Fruit fly (Drosophila melanogaster): ENCODE measurements around the gene TTLL3A.

TTLL3A gene

dm6 chr2L:6708997-6709662 is 30.9 kb downstream of the TTLL3A start, which contains the start of gene Tsp (continued):
- TF ChIP-seq slou (GFP tag; optimal IDR thresholded peaks at IDR 0.05) (no peak), Opbp (GFP tag; IDR thresholded peaks at IDR 0.05; ENCODE audit: partially characterized antibody) (0 out of 3 replicates have a peak, but pooled peaks have one; percentile 27), CG1529 (GFP tag; optimal IDR thresholded peaks at IDR 0.05) (no peak), chm (GFP tag; IDR thresholded peaks at IDR 0.05) (peak; percentile 35; the same call in 1 of the 2 replicates), CG6813 (GFP tag; optimal IDR thresholded peaks at IDR 0.05) (no peak), Sin3A (optimal IDR thresholded peaks at IDR 0.05) (no peak), seq (GFP tag; IDR thresholded peaks at IDR 0.05) (peak; percentile 8; the same call in 1 of the 2 replicates), CG18262 (tag; optimal IDR thresholded peaks at IDR 0.05) (peak; percentile 3), unc-4 (GFP tag; IDR thresholded peaks at IDR 0.05; ENCODE audit: partially characterized antibody) (no peak), Hmr (GFP tag; optimal IDR thresholded peaks at IDR 0.05) (no peak), sug (tag; optimal IDR thresholded peaks at IDR 0.05) (peak; percentile 9), Bgb (GFP tag; IDR thresholded peaks at IDR 0.05; ENCODE audit: partially characterized antibody) (0 out of 2 replicates have a peak, but pooled peaks have one; percentile 18), CG2202 (tag; optimal IDR thresholded peaks at IDR 0.05) (no peak), Usf (GFP tag; optimal IDR thresholded peaks at IDR 0.05) (no peak), ase (GFP tag; IDR thresholded peaks at IDR 0.05) (no peak), salm (tag; optimal IDR thresholded peaks at IDR 0.05) (no peak), CG10959 (GFP tag; IDR thresholded peaks at IDR 0.05) (no peak), ERR (GFP tag; optimal IDR thresholded peaks at IDR 0.05) (no peak), CrebB (tag; optimal IDR thresholded peaks at IDR 0.05) (no peak), CG14860 (GFP tag; IDR thresholded peaks at IDR 0.05; ENCODE audit: partially characterized antibody) (no peak), br (optimal IDR thresholded peaks at IDR 0.05) (no peak), CG4360 (GFP tag; IDR thresholded peaks at IDR 0.05) (peak; percentile 93), Lpt (GFP tag; optimal IDR thresholded peaks at IDR 0.05) (no peak), tup (GFP tag; optimal IDR thresholded peaks at IDR 0.05) (no peak), CG3281 (GFP tag; optimal IDR thresholded peaks at IDR 0.05) (no peak), Awh (GFP tag; IDR thresholded peaks at IDR 0.05) (no peak), Xbp1 (GFP tag; optimal IDR thresholded peaks at IDR 0.05) (no peak), CG10321 (GFP tag; IDR thresholded peaks at IDR 0.05) (no peak), gcm (GFP tag; optimal IDR thresholded peaks at IDR 0.05) (no peak), Sox102F (GFP tag; optimal IDR thresholded peaks at IDR 0.05) (no peak), CG4820 (GFP tag; optimal IDR thresholded peaks at IDR 0.05) (no peak)

- TF ChIP-seq oc (tag; optimal IDR thresholded peaks at IDR 0.05) (peak; percentile 16), CG2712 (tag; optimal IDR thresholded peaks at IDR 0.05) (no peak), Pdp1 (GFP tag; optimal IDR thresholded peaks at IDR 0.05) (peak in 1 of 2 experiments; percentile 9), sd (tag; optimal IDR thresholded peaks at IDR 0.05) (peak; percentile 43), abd-A (tag; optimal IDR thresholded peaks at IDR 0.05) (peak; percentile 74), Awh (GFP tag; IDR thresholded peaks at IDR 0.05) (peak; percentile 69; the same call in 1 of the 2 replicates), vvl (GFP tag; IDR thresholded peaks at IDR 0.05) (peak; percentile 65; the same call in 1 of the 2 replicates), tup (GFP tag; optimal IDR thresholded peaks at IDR 0.05) (no peak), chinmo (GFP tag; IDR thresholded peaks at IDR 0.05; ENCODE audit: partially characterized antibody) (peak; percentile 73; the same call in 1 of the 4 replicates), CG13894 (tag; optimal IDR thresholded peaks at IDR 0.05) (peak; percentile 1)
Observed at dm6 chr2L:6706368-6706919, 33.5 kb downstream of the TTLL3A start.
